Fruit fly (Drosophila melanogaster) whole organism, pupa: ENCODE measurements around the gene kar.
A peak's percentile ranks its signal among the peaks of the same experiment; 100 is the strongest.

Experiments used
- CG12605 ChIP-seq: fragments of 200-800 bp; sonication (Bioruptor generic); IDR thresholded peaks from 2 replicates; pipeline ENCODE4 v1.3.6; 2022; ENCODE audit warnings: missing biosample characterization, missing genetic modification characterization
- CG13204 ChIP-seq: fragments of 200-800 bp; sonication (Bioruptor generic); optimal IDR thresholded peaks from 2 replicates; lab custom pipeline; 2018; ENCODE audit warnings: missing biosample characterization, mild to moderate bottlenecking, missing genetic modification characterization, moderate library complexity
- CG14655 ChIP-seq: fragments of 200-800 bp; sonication (Bioruptor generic); optimal IDR thresholded peaks from 3 replicates; lab custom pipeline; 2017; ENCODE audit warnings: mild to moderate bottlenecking, missing biosample characterization, missing genetic modification reagents, missing genetic modification characterization
- CG15710 ChIP-seq: fragments of 200-800 bp; sonication (Bioruptor generic); optimal IDR thresholded peaks from 2 replicates; lab custom pipeline; 2018; ENCODE audit warnings: missing biosample characterization, mild to moderate bottlenecking, missing genetic modification characterization, moderate library complexity
- CG32121 ChIP-seq: fragments of 200-800 bp; sonication (Bioruptor generic); IDR thresholded peaks from 2 replicates; pipeline ENCODE4 v1.3.6; 2022; ENCODE audit warnings: missing biosample characterization, missing genetic modification characterization
- CG34367 ChIP-seq: fragments of 200-800 bp; sonication (Bioruptor generic); optimal IDR thresholded peaks from 2 replicates; lab custom pipeline; 2018; ENCODE audit warnings: missing biosample characterization, mild to moderate bottlenecking, missing genetic modification characterization
- CG8301 ChIP-seq: fragments of 200-800 bp; sonication (Bioruptor generic); optimal IDR thresholded peaks from 2 replicates; lab custom pipeline; 2018; ENCODE audit warnings: missing biosample characterization, mild to moderate bottlenecking, missing genetic modification characterization
- D1 ChIP-seq: fragments of 200-800 bp; sonication (Bioruptor generic); optimal IDR thresholded peaks from 2 replicates; lab custom pipeline; 2018; ENCODE audit warnings: missing biosample characterization, mild to moderate bottlenecking, missing genetic modification characterization, moderate library complexity
- EcR ChIP-seq: fragments of 200-800 bp; sonication (Bioruptor generic); optimal IDR thresholded peaks from 3 replicates; lab custom pipeline; 2019; ENCODE audit warnings: missing biosample characterization, missing genetic modification characterization, mild to moderate bottlenecking, moderate library complexity, missing genetic modification reagents
- Ets98B ChIP-seq: fragments of 200-800 bp; sonication (Bioruptor generic); IDR thresholded peaks from 2 replicates; pipeline ENCODE4 v1.3.6; 2022; ENCODE audit warnings: missing biosample characterization, missing genetic modification characterization
- gl ChIP-seq: fragments of 200-800 bp; sonication (Bioruptor generic); optimal IDR thresholded peaks from 2 replicates; lab custom pipeline; 2018; ENCODE audit warnings: missing biosample characterization, mild to moderate bottlenecking, missing genetic modification characterization
- rn ChIP-seq: fragments of 200-800 bp; sonication (Bioruptor generic); IDR thresholded peaks from 2 replicates; pipeline ENCODE4 v1.3.6; 2022; ENCODE audit warnings: missing biosample characterization, missing genetic modification characterization

- TF ChIP-seq CG14655 (peak; percentile 79), gl (tag; lab: Kevin White, UChicago) (no peak), CG34367 (peak; percentile 46), CG12605 (GFP tag; lab: Robert Waterston, UW) (peak; percentile 61), EcR (GFP tag; lab: Kevin White, UChicago) (peak; percentile 18), CG13204 (GFP tag; lab: Kevin White, UChicago) (peak; percentile 50), D1 (peak; percentile 60), rn (GFP tag; lab: Robert Waterston, UW) (no peak), CG8301 (tag; lab: Kevin White, UChicago) (peak; percentile 47), CG15710 (tag; lab: Kevin White, UChicago) (peak; percentile 70), CG32121 (GFP tag; lab: Robert Waterston, UW) (peak; percentile 52; the same call in 1 of the 2 replicates), Ets98B (GFP tag; lab: Robert Waterston, UW) (peak; percentile 63)
Measured at dm6 chr3R:12719627-12720343, 30.6 kb upstream of the kar start.
